Fruit fly (Drosophila melanogaster) whole organism, prepupa: ENCODE measurements around the gene tal-AA.

Source experiments
- CG10669 ChIP-seq: fragments of 200-800 bp; sonication (Bioruptor generic); optimal IDR thresholded peaks from 3 replicates; lab custom pipeline; 2018; ENCODE audit warnings: missing biosample characterization, mild to moderate bottlenecking, missing genetic modification characterization, moderate library complexity
- fd85E ChIP-seq: fragments of 200-800 bp; sonication (Bioruptor generic); optimal IDR thresholded peaks from 3 replicates; lab custom pipeline; 2016; ENCODE audit warnings: missing biosample characterization, missing genetic modification characterization

DNA sequence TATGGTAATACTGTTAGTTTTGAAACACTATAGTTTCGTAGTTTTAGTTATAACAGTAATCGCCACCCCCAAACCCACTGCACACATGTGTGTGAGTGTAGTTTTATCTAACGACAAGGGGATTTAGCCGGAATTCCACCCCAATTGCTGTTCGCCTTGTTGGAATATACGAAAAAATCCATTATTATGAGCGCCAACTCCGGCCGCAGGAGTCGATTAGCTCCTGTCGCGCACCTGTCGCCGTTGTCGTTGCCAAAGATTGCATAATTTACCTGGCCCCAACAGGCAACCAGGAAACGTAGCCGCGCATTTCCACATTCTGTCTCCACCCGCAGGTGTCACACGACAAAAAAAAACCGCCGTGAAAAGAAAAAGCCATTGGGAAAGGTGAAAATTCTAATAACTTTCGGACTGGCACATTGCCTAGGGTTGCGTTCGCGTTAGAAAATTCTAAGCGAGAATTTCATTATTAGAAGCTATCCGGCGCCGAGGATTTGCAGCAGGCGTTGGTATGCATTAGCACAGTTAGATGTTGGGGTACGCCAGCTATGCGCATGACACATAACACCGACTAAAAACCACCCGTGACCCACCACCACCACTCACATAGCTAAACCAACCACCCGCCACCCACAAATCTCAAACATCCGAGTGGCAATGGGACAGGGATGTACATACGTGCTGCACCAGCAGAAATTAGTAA lies 9.6 kb upstream of the tal-AA start:
- TF ChIP-seq CG10669 (GFP tag; lab: Kevin White, UChicago): no peak
- TF ChIP-seq fd85E (GFP tag; lab: Kevin White, UChicago): no peak
